Worm (Caenorhabditis elegans): ENCODE data around the gene col-84.

The col-84 gene

DNA sequence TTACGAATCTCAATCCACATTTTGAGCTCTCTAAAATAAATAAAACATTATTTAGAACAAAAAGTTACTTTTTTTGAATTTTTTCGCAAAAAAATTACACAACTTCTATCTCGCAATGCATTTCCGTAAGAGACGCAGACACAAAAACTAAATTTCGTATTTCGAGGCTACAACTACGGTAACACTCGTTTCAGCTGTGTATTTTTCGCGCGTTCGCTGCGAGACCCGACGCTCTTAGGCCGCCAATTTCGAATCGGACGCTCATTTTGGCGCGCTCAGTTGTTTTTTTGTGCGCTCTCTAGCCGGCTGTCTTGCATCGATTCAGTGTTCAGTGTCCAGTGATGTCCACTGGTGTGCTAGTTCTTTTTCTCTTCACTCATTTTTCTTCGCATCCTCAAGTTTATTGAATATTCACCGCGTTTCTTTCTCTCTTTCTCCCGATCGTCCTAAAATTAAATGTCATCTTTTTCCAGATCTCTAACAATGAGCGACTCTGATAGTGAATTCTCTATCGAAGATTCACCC lies 6.4 kb downstream of the col-84 start, which contains the start of the genes npp-3 and top-2 (continued):
- TF ChIP-seq lsl-1 (GFP tag; optimal IDR thresholded peaks at IDR 0.05) (peak; percentile 99), ekl-4 (GFP tag; IDR thresholded peaks at IDR 0.05) (peak; percentile 98), hmg-1.2 (GFP tag; IDR thresholded peaks at IDR 0.05) (peak; percentile 95), F22D6.2 (tag; optimal IDR thresholded peaks at IDR 0.05) (no peak), nhr-90 (tag; optimal IDR thresholded peaks at IDR 0.05) (no peak), Y95B8A.8 (GFP tag; IDR thresholded peaks at IDR 0.05) (peak; percentile 90), madf-6 (GFP tag; IDR thresholded peaks at IDR 0.05) (peak; percentile 99), zfh-2 (GFP tag; conservative IDR thresholded peaks at IDR 0.05) (peak; percentile 79), tbx-9 (tag; optimal IDR thresholded peaks at IDR 0.05; ENCODE audit: borderline replicate concordance) (no peak), snpc-3.4 (tag; optimal IDR thresholded peaks at IDR 0.05) (peak; percentile 95), zim-3 (tag; optimal IDR thresholded peaks at IDR 0.05) (no peak), rcor-1 (GFP tag; IDR thresholded peaks at IDR 0.05) (peak; percentile 95), F49E8.2 (tag; optimal IDR thresholded peaks at IDR 0.05; ENCODE audit: insufficient read depth) (peak; percentile 91), F39B2.1 (GFP tag; IDR thresholded peaks at IDR 0.05) (peak; percentile 59; the same call in 1 of the 2 replicates), ztf-6 (GFP tag; IDR thresholded peaks at IDR 0.05) (0 out of 2 replicates have a peak, but pooled peaks have one; percentile 49), egrh-3 (GFP tag; IDR thresholded peaks at IDR 0.05) (0 out of 2 replicates have a peak, but pooled peaks have one; percentile 36), snpc-1.1 (tag; optimal IDR thresholded peaks at IDR 0.05; ENCODE audit: insufficient read depth) (peak; percentile 39), snpc-4 (GFP tag; optimal IDR thresholded peaks at IDR 0.05) (peak; percentile 55), snpc-4 (tag; optimal IDR thresholded peaks at IDR 0.05) (peak; percentile 52 to 87 (median 81)), rec-8 (tag; optimal IDR thresholded peaks at IDR 0.05) (no peak), athp-1 (tag; optimal IDR thresholded peaks at IDR 0.05) (peak; percentile 95), lin-40 (tag; optimal IDR thresholded peaks at IDR 0.05) (no peak), T07F8.4 (tag; optimal IDR thresholded peaks at IDR 0.05) (no peak), chd-7 (tag; optimal IDR thresholded peaks at IDR 0.05) (peak; percentile 35), him-1 (tag; optimal IDR thresholded peaks at IDR 0.05) (peak; percentile 10), D2030.7 (GFP tag; IDR thresholded peaks at IDR 0.05) (peak; percentile 96), nhr-27 (tag; optimal IDR thresholded peaks at IDR 0.05) (no peak), nfya-1 (tag; optimal IDR thresholded peaks at IDR 0.05; ENCODE audit: borderline replicate concordance, insufficient read depth) (no peak), F10E7.11 (tag; optimal IDR thresholded peaks at IDR 0.05) (no peak), hsf-1 (GFP tag; IDR thresholded peaks at IDR 0.05) (peak; percentile 90)

ce11 chrII:11879784-11880183 lies 11.4 kb downstream of the col-84 start:
- TF ChIP-seq ztf-22 (GFP tag; optimal IDR thresholded peaks at IDR 0.05) (no peak), zfh-2 (GFP tag; conservative IDR thresholded peaks at IDR 0.05) (peak; percentile 80), egrh-3 (GFP tag; IDR thresholded peaks at IDR 0.05) (peak; percentile 67)

ce11 chrII:11880456-11881353 lies 12.4 kb downstream of the col-84 start:
- no peak for TF ChIP-seq ama-1 (optimal IDR thresholded peaks at IDR 0.05)
- TF ChIP-seq ama-1 (GFP tag; optimal IDR thresholded peaks at IDR 0.05) = peak in 1 of 2 experiments; percentile 93
- peak; percentile 34 for TF ChIP-seq mxl-1 (tag; optimal IDR thresholded peaks at IDR 0.05)
- 0 out of 2 replicates have a peak, but pooled peaks have one; percentile 36 for TF ChIP-seq ceh-91 (GFP tag; IDR thresholded peaks at IDR 0.05)
- TF ChIP-seq lsy-27 (tag; optimal IDR thresholded peaks at IDR 0.05; ENCODE audit: borderline replicate concordance, insufficient read depth) = no peak
- no peak for TF ChIP-seq nhr-80 (tag; optimal IDR thresholded peaks at IDR 0.05)
- 0 out of 2 replicates have a peak, but pooled peaks have one; percentile 32 for TF ChIP-seq F39B2.1 (GFP tag; IDR thresholded peaks at IDR 0.05)
- TF ChIP-seq ztf-28 (GFP tag; IDR thresholded peaks at IDR 0.05) = no peak
- no peak for TF ChIP-seq pha-4 (tag; optimal IDR thresholded peaks at IDR 0.05)
- TF ChIP-seq lsl-1 (GFP tag; optimal IDR thresholded peaks at IDR 0.05) = peak; percentile 50
- TF ChIP-seq snpc-4 (GFP tag; optimal IDR thresholded peaks at IDR 0.05) = peak; percentile 45
- TF ChIP-seq snpc-4 (tag; optimal IDR thresholded peaks at IDR 0.05) = peak in 2 of 4 experiments; percentile 15 to 18
- TF ChIP-seq akir-1 (GFP tag; optimal IDR thresholded peaks at IDR 0.05) = no peak
- no peak for TF ChIP-seq hlh-26 (GFP tag; conservative IDR thresholded peaks at IDR 0.05)
- TF ChIP-seq dox-1 (GFP tag; IDR thresholded peaks at IDR 0.05) = peak; percentile 39; the same call in 1 of the 2 replicates
- peak; percentile 11 for TF ChIP-seq ceh-79 (tag; optimal IDR thresholded peaks at IDR 0.05)
